Fruit fly (Drosophila melanogaster) Kc167 (cell line): ENCODE data around the gene Cpr97Eb.

Experiments used
- insv ChIP-seq: fragments of >200 bp; optimal IDR thresholded peaks from 3 replicates; lab custom pipeline; 2018; ENCODE audit warnings: missing external identifiers
- psq ChIP-seq: fragments of >200 bp; optimal IDR thresholded peaks from 2 replicates; lab custom pipeline; 2017; ENCODE audit warnings: missing external identifiers
- ttk ChIP-seq: sonication (Bioruptor generic); optimal IDR thresholded peaks from 2 replicates; lab custom pipeline; 2017; ENCODE audit warnings: missing external identifiers

DNA sequence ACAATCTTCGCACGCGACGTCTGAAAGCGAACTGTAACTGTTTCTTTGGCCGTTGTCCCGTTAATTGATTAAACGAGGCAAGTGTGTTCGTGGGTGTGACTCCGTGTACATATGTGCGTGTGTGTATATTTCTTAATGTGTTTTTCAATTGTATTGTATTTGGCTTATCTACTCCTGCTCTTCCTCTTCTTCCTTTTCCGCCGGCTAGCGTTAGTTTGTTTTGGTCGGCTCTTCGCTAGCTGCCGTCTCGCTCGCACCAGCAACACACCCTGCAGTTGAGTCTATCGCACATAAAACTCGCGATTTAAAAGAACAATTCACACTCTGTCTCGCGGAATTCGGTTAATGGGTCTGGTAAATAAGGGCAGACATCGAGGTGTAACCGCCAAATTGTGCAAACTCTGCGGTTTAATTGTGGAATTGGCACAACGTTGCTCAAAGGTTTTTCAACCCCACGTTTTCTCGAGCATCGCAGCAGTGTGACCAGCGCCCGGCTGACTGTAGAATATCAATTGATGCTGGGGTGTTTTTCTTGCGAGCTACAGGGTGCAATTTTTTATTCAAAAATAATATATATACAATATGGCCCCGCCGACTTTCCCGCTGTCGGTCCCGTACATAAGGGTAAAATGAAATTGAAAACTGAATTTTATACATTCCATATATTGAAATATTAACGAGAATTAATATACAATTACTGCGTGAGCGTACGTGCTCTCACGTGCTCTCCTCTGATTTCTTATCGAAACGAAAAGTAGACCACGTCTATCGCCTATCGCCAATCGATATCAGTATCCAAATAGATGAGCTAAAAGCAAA is 21.1 kb upstream of the Cpr97Eb start, which contains the start of the genes gb and CG5815:
- no peak for TF ChIP-seq psq (lab: Kevin White, UChicago)
- TF ChIP-seq insv, result no peak
- no peak for TF ChIP-seq ttk (lab: Kevin White, UChicago)
